Fruit fly (Drosophila melanogaster) whole organism, embryonic: ENCODE data around the gene Baldspot.
A peak's percentile ranks its signal among the peaks of the same experiment; 100 is the strongest.

ENCODE experiments used
- Adf1 ChIP-seq: fragments of 200-800 bp; sonication (Bioruptor generic); IDR thresholded peaks from 2 replicates; pipeline ENCODE4 v1.3.6; 2022; ENCODE audit warnings: missing biosample characterization, missing genetic modification characterization
- Antp ChIP-seq: fragments of 200-800 bp; sonication (Bioruptor generic); optimal IDR thresholded peaks from 3 replicates; lab custom pipeline; 2016; ENCODE audit warnings: missing biosample characterization, missing genetic modification characterization
- C15 ChIP-seq: fragments of 200-800 bp; sonication (Bioruptor generic); IDR thresholded peaks from 3 replicates; pipeline ENCODE4 v1.3.6; 2022; ENCODE audit warnings: missing biosample characterization, missing genetic modification characterization
- CG10147 ChIP-seq: fragments of 200-800 bp; sonication (Bioruptor generic); optimal IDR thresholded peaks from 2 replicates; lab custom pipeline; 2019; ENCODE audit warnings: missing biosample characterization, mild to moderate bottlenecking, missing genetic modification characterization, moderate library complexity
- CG10654 ChIP-seq: fragments of 200-800 bp; sonication (Bioruptor generic); optimal IDR thresholded peaks from 2 replicates; lab custom pipeline; 2016; ENCODE audit warnings: missing biosample characterization, missing genetic modification characterization
- CG11695 ChIP-seq: fragments of 200-800 bp; sonication (Bioruptor generic); IDR thresholded peaks from 3 replicates; pipeline ENCODE4 v1.3.6; 2022; ENCODE audit warnings: missing biosample characterization, missing genetic modification characterization
- CG11696 ChIP-seq: fragments of 200-800 bp; sonication (Bioruptor generic); IDR thresholded peaks from 2 replicates; pipeline ENCODE4 v1.3.6; 2022; ENCODE audit warnings: missing biosample characterization, missing genetic modification characterization
- CG13123 ChIP-seq: fragments of 200-800 bp; sonication (Bioruptor generic); optimal IDR thresholded peaks from 2 replicates; lab custom pipeline; 2016; ENCODE audit warnings: missing biosample characterization, missing genetic modification characterization
- CG13287 ChIP-seq: fragments of 200-800 bp; sonication (Bioruptor generic); IDR thresholded peaks from 2 replicates; pipeline ENCODE4 v1.3.6; 2022; ENCODE audit warnings: missing biosample characterization, missing genetic modification characterization; ENCODE audit not compliant: partially characterized antibody
- CG13424 ChIP-seq: fragments of 200-800 bp; sonication (Bioruptor generic); optimal IDR thresholded peaks from 2 replicates; lab custom pipeline; 2019; ENCODE audit warnings: missing biosample characterization, mild to moderate bottlenecking, missing genetic modification characterization, moderate library complexity
- CG14050 ChIP-seq: fragments of 200-800 bp; sonication (Bioruptor generic); IDR thresholded peaks from 3 replicates; pipeline ENCODE4 v1.3.6; 2022; ENCODE audit warnings: missing biosample characterization, missing genetic modification characterization
- CG17186 ChIP-seq: fragments of 200-800 bp; sonication (Bioruptor generic); optimal IDR thresholded peaks from 3 replicates; lab custom pipeline; 2017; ENCODE audit warnings: missing biosample characterization, missing genetic modification reagents, missing genetic modification characterization
- CG17829 ChIP-seq: fragments of 200-800 bp; optimal IDR thresholded peaks from 2 replicates; lab custom pipeline; 2019; ENCODE audit warnings: missing biosample characterization, mild to moderate bottlenecking, missing genetic modification characterization, moderate library complexity
- CG34224 ChIP-seq: fragments of 200-800 bp; sonication (Bioruptor generic); IDR thresholded peaks from 3 replicates; pipeline ENCODE4 v1.3.6; 2022; ENCODE audit warnings: missing biosample characterization, missing genetic modification characterization; ENCODE audit not compliant: partially characterized antibody
- CG4424 ChIP-seq: fragments of 200-800 bp; sonication (Bioruptor generic); optimal IDR thresholded peaks from 3 replicates; lab custom pipeline; 2016; ENCODE audit warnings: missing biosample characterization, missing genetic modification characterization
- CG7745 ChIP-seq: fragments of 200-800 bp; sonication (Bioruptor generic); optimal IDR thresholded peaks from 2 replicates; lab custom pipeline; 2018; ENCODE audit warnings: missing biosample characterization, mild to moderate bottlenecking, missing genetic modification characterization, moderate library complexity
- CG7963 ChIP-seq: fragments of 200-800 bp; sonication (Bioruptor generic); IDR thresholded peaks from 3 replicates; pipeline ENCODE4 v1.3.6; 2022; ENCODE audit warnings: missing biosample characterization, missing genetic modification characterization; ENCODE audit not compliant: partially characterized antibody
- CG8281 ChIP-seq: fragments of 200-800 bp; sonication (Bioruptor generic); optimal IDR thresholded peaks from 2 replicates; lab custom pipeline; 2018; ENCODE audit warnings: missing biosample characterization, mild to moderate bottlenecking, missing genetic modification characterization, moderate library complexity
- CG8765 ChIP-seq: fragments of 200-800 bp; sonication (Bioruptor generic); IDR thresholded peaks from 2 replicates; pipeline ENCODE4 v1.3.6; 2022; ENCODE audit warnings: missing biosample characterization, missing genetic modification characterization
- CG8944 ChIP-seq: fragments of 200-800 bp; sonication (Bioruptor generic); optimal IDR thresholded peaks from 3 replicates; lab custom pipeline; 2016; ENCODE audit warnings: missing biosample characterization, missing genetic modification characterization
- CG9215 ChIP-seq: fragments of 200-800 bp; sonication (Bioruptor generic); IDR thresholded peaks from 2 replicates; pipeline ENCODE4 v1.3.6; 2022; ENCODE audit warnings: missing biosample characterization, missing genetic modification characterization
- CTCF ChIP-seq: fragments of 200-800 bp; sonication (Bioruptor generic); optimal IDR thresholded peaks from 2 replicates; lab custom pipeline; 2017; ENCODE audit warnings: missing biosample characterization, mild to moderate bottlenecking, missing genetic modification characterization, moderate library complexity
- GATAe ChIP-seq: fragments of 200-800 bp; sonication (Bioruptor generic); conservative IDR thresholded peaks from 2 replicates; pipeline ENCODE4 v1.3.6; 2022; ENCODE audit warnings: missing biosample characterization, missing genetic modification characterization
- H2.0 ChIP-seq: fragments of 200-800 bp; sonication (Bioruptor generic); IDR thresholded peaks from 2 replicates; pipeline ENCODE4 v1.3.6; 2022; ENCODE audit warnings: missing biosample characterization, missing genetic modification characterization
- HLH4C ChIP-seq: fragments of 200-800 bp; sonication (Bioruptor generic); IDR thresholded peaks from 3 replicates; pipeline ENCODE4 v1.3.6; 2022; ENCODE audit warnings: missing biosample characterization, missing genetic modification characterization; ENCODE audit not compliant: partially characterized antibody
- Hr78 ChIP-seq, 2 experiments: fragments of 200-800 bp in 1 of 2; fragments of >200 bp in 1 of 2; sonication (Bioruptor generic) in 1 of 2; optimal IDR thresholded peaks; 2 replicates each; lab custom pipeline; 2017 to 2019; ENCODE audit warnings: missing biosample characterization in 2 of 2, missing genetic modification characterization in 2 of 2, mild to moderate bottlenecking in 1 of 2, moderate library complexity in 1 of 2
- MESR4 ChIP-seq: fragments of 200-800 bp; sonication (Bioruptor generic); optimal IDR thresholded peaks from 2 replicates; lab custom pipeline; 2018; ENCODE audit warnings: missing biosample characterization, mild to moderate bottlenecking, missing genetic modification characterization, moderate library complexity
- NfI ChIP-seq: fragments of 200-800 bp; sonication (Bioruptor generic); optimal IDR thresholded peaks from 3 replicates; lab custom pipeline; 2018; ENCODE audit warnings: missing biosample characterization, mild to moderate bottlenecking, missing genetic modification characterization, moderate library complexity
- Scr ChIP-seq: fragments of 200-800 bp; sonication (Bioruptor generic); IDR thresholded peaks from 2 replicates; pipeline ENCODE4 v1.3.6; 2022; ENCODE audit warnings: missing biosample characterization, missing genetic modification characterization; ENCODE audit not compliant: partially characterized antibody
- YL-1 ChIP-seq: fragments of 200-800 bp; sonication (Bioruptor generic); optimal IDR thresholded peaks from 3 replicates; lab custom pipeline; 2017; ENCODE audit warnings: missing biosample characterization, mild to moderate bottlenecking, missing genetic modification characterization
- bsh ChIP-seq, 2 experiments: fragments of 200-800 bp; sonication (Bioruptor generic); optimal IDR thresholded peaks; 2 replicates each; lab custom pipeline; 2017 to 2018; ENCODE audit warnings: mild to moderate bottlenecking in 2 of 2, missing biosample characterization in 2 of 2, missing genetic modification characterization in 2 of 2, moderate library complexity in 1 of 2
- dimm ChIP-seq: fragments of 200-800 bp; sonication (Bioruptor generic); IDR thresholded peaks from 2 replicates; pipeline ENCODE4 v1.3.6; 2022; ENCODE audit warnings: missing biosample characterization, missing genetic modification characterization
- disco-r ChIP-seq: fragments of 200-800 bp; sonication (Bioruptor generic); optimal IDR thresholded peaks from 2 replicates; lab custom pipeline; 2016; ENCODE audit warnings: missing biosample characterization, missing genetic modification characterization
- dysf ChIP-seq: fragments of 200-800 bp; sonication (Bioruptor generic); IDR thresholded peaks from 3 replicates; pipeline ENCODE4 v1.3.6; 2022; ENCODE audit warnings: missing biosample characterization, missing genetic modification characterization
- ems ChIP-seq: fragments of 200-800 bp; sonication (Bioruptor generic); optimal IDR thresholded peaks from 3 replicates; lab custom pipeline; 2016; ENCODE audit warnings: missing biosample characterization, missing genetic modification characterization
- ewg ChIP-seq: fragments of 200-800 bp; sonication (Bioruptor generic); optimal IDR thresholded peaks from 3 replicates; lab custom pipeline; 2017; ENCODE audit warnings: mild to moderate bottlenecking, missing biosample characterization, missing genetic modification reagents, missing genetic modification characterization
- gcm ChIP-seq: fragments of 200-800 bp; sonication (Bioruptor generic); optimal IDR thresholded peaks from 2 replicates; lab custom pipeline; 2019; ENCODE audit warnings: missing biosample characterization, mild to moderate bottlenecking, missing genetic modification characterization, moderate library complexity
- gsb-n ChIP-seq: fragments of 200-800 bp; sonication (Bioruptor generic); optimal IDR thresholded peaks from 3 replicates; lab custom pipeline; 2018; ENCODE audit warnings: missing biosample characterization, mild to moderate bottlenecking, missing genetic modification characterization
- h ChIP-seq: fragments of >200 bp; optimal IDR thresholded peaks from 2 replicates; lab custom pipeline; 2017
- insv ChIP-seq, 2 experiments: fragments of 200-800 bp; sonication (Bioruptor generic); optimal IDR thresholded peaks; 3 replicates each; lab custom pipeline; 2016 to 2018; ENCODE audit warnings: missing biosample characterization in 2 of 2, missing genetic modification characterization in 2 of 2
- mam ChIP-seq: fragments of 200-800 bp; sonication (Bioruptor generic); optimal IDR thresholded peaks from 3 replicates; lab custom pipeline; 2016; ENCODE audit warnings: missing biosample characterization, missing genetic modification characterization
- pfk ChIP-seq: fragments of 200-800 bp; sonication (Bioruptor generic); optimal IDR thresholded peaks from 2 replicates; lab custom pipeline; 2018; ENCODE audit warnings: missing biosample characterization, mild to moderate bottlenecking, missing genetic modification characterization, moderate library complexity
- pros ChIP-seq: fragments of 200-800 bp; sonication (Bioruptor generic); optimal IDR thresholded peaks from 3 replicates; lab custom pipeline; 2019; ENCODE audit warnings: missing biosample characterization, mild to moderate bottlenecking, missing genetic modification characterization, moderate library complexity
- psq ChIP-seq: fragments of 200-800 bp; sonication (Bioruptor generic); optimal IDR thresholded peaks from 2 replicates; lab custom pipeline; 2017; ENCODE audit warnings: missing biosample characterization, missing genetic modification characterization
- slbo ChIP-seq: fragments of 200-800 bp; sonication (Bioruptor generic); IDR thresholded peaks from 2 replicates; pipeline ENCODE4 v1.3.6; 2022; ENCODE audit warnings: missing biosample characterization, missing genetic modification characterization
- sqz ChIP-seq: fragments of 200-800 bp; sonication (Bioruptor generic); optimal IDR thresholded peaks from 3 replicates; lab custom pipeline; 2018; ENCODE audit warnings: missing biosample characterization, mild to moderate bottlenecking, missing genetic modification characterization
- stc ChIP-seq: fragments of 200-800 bp; sonication (Bioruptor generic); IDR thresholded peaks from 2 replicates; pipeline ENCODE4 v1.3.6; 2022; ENCODE audit warnings: missing biosample characterization, missing genetic modification characterization
- tap ChIP-seq: fragments of 200-800 bp; optimal IDR thresholded peaks from 3 replicates; lab custom pipeline; 2019; ENCODE audit warnings: missing biosample characterization, mild to moderate bottlenecking, missing genetic modification characterization, moderate library complexity
- vvl ChIP-seq: fragments of 200-800 bp; sonication (Bioruptor generic); IDR thresholded peaks from 2 replicates; pipeline ENCODE4 v1.3.6; 2022; ENCODE audit warnings: missing biosample characterization, missing genetic modification characterization

Gene Baldspot

DNA sequence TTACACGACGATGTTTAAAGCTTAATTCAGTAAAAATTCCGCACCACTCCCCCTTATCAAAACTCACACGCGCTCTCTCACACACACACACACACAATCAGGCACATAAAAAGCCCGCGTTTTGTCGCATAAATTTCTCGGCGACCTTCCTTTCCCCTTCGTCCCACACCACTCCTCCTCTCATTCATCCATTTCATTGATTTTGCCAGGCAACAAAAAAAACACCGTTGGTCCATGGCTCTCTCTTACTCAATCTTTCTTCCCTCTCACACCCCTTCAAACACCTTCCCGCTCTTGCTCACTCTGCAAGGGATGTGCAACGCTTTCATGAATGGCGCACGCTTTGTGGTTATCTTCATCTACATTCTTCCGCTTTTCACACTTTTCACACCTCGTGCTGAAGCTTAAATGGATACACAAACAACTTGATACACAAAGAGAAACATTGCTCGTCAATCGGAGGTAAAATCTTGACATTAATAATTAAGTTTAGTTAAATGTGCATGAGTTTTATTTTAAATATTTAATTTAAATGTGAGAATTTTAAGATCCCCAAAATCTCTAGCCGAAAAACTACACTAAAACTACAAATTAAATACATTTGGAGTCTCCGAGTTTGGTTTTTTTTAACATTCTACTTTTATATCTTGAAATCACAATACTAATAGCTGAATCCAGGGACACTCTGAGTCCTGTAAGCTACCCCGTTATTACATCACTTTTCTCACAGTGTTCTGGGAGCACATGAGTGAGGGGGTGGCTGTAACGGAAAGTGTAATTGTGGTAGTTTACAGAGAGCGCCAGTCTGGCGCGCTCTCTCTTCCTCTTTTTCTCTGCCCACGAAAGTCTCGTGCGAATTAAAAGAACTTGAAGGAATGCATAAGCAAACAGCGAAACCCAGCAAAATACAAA, 1.2 kb downstream of the Baldspot start (continued):
- TF ChIP-seq ems (GFP tag; lab: Kevin White, UChicago): peak; percentile 93
- TF ChIP-seq CG11696 (GFP tag; lab: Robert Waterston, UW): peak; percentile 88
- TF ChIP-seq mam: peak; percentile 95
- TF ChIP-seq HLH4C (GFP tag; lab: Robert Waterston, UW): no peak
- peak; percentile 80 for TF ChIP-seq dimm
- TF ChIP-seq CG8944 (GFP tag; lab: Kevin White, UChicago): peak; percentile 89
- peak in 1 of 2 experiments; percentile 73 for TF ChIP-seq insv (GFP tag; optimal IDR thresholded peaks at IDR 0.05; lab: Kevin White, UChicago)
- TF ChIP-seq CG8765 (GFP tag; lab: Robert Waterston, UW): peak; percentile 76
- peak; percentile 96 for TF ChIP-seq NfI
- TF ChIP-seq psq: peak; percentile 76
- TF ChIP-seq C15: peak; percentile 90
- peak; percentile 94 for TF ChIP-seq gsb-n (tag; lab: Kevin White, UChicago)
- TF ChIP-seq CG8281 (tag; lab: Kevin White, UChicago): peak; percentile 90
- peak; percentile 88 for TF ChIP-seq CG13123 (GFP tag; lab: Kevin White, UChicago)
- TF ChIP-seq gcm (GFP tag; lab: Kevin White, UChicago): peak; percentile 96
- peak; percentile 94 for TF ChIP-seq CG11695
- peak; percentile 79 for TF ChIP-seq YL-1 (GFP tag; lab: Kevin White, UChicago)
- peak; percentile 96 for TF ChIP-seq vvl (GFP tag; lab: Robert Waterston, UW)
- peak; percentile 95 to 97 for TF ChIP-seq bsh (GFP tag; optimal IDR thresholded peaks at IDR 0.05; lab: Kevin White, UChicago)
- TF ChIP-seq CG34224 (GFP tag; lab: Robert Waterston, UW): no peak
- TF ChIP-seq MESR4: peak; percentile 30
- TF ChIP-seq stc (GFP tag; lab: Robert Waterston, UW): peak; percentile 91
- TF ChIP-seq Hr78 (GFP tag; optimal IDR thresholded peaks at IDR 0.05; lab: Kevin White, UChicago): peak in 1 of 2 experiments; percentile 89
- TF ChIP-seq slbo (GFP tag; lab: Robert Waterston, UW): peak; percentile 96
- peak; percentile 95 for TF ChIP-seq tap
- peak; percentile 75 for TF ChIP-seq disco-r
- peak; percentile 81 for TF ChIP-seq CG17186
- peak; percentile 95 for TF ChIP-seq CG10654 (GFP tag; lab: Kevin White, UChicago)
- no peak for TF ChIP-seq h (lab: Kevin White, UChicago)
- peak; percentile 93 for TF ChIP-seq CG9215 (GFP tag; lab: Robert Waterston, UW)
- TF ChIP-seq CG13287 (GFP tag; lab: Robert Waterston, UW): no peak
- TF ChIP-seq sqz (GFP tag; lab: Kevin White, UChicago): peak; percentile 91
- peak; percentile 79 for TF ChIP-seq Adf1 (GFP tag; lab: Robert Waterston, UW)
- TF ChIP-seq CG13424 (tag; lab: Kevin White, UChicago): peak; percentile 98
- peak; percentile 91 for TF ChIP-seq H2.0 (GFP tag; lab: Robert Waterston, UW)
- TF ChIP-seq CG7745 (tag; lab: Kevin White, UChicago): peak; percentile 38
- peak; percentile 91 for TF ChIP-seq CG14050 (GFP tag; lab: Robert Waterston, UW)
- TF ChIP-seq dysf (GFP tag; lab: Robert Waterston, UW): peak; percentile 97
- peak; percentile 95 for TF ChIP-seq CG17829 (tag; lab: Kevin White, UChicago)
- TF ChIP-seq Antp (GFP tag; lab: Kevin White, UChicago): peak; percentile 91
- peak; percentile 8 for TF ChIP-seq pfk (GFP tag; lab: Kevin White, UChicago)
- peak; percentile 90 for TF ChIP-seq pros (GFP tag; lab: Kevin White, UChicago)
- TF ChIP-seq CG10147 (GFP tag; lab: Kevin White, UChicago): peak; percentile 97
- no peak for TF ChIP-seq CG7963 (GFP tag; lab: Robert Waterston, UW)
- TF ChIP-seq CG4424 (GFP tag; lab: Kevin White, UChicago): peak; percentile 98
- peak; percentile 93 for TF ChIP-seq ewg (GFP tag; lab: Kevin White, UChicago)
- TF ChIP-seq GATAe (GFP tag; lab: Robert Waterston, UW): peak; percentile 83
- TF ChIP-seq CTCF (GFP tag; lab: Kevin White, UChicago): peak; percentile 73
- TF ChIP-seq Scr (GFP tag; lab: Robert Waterston, UW): no peak
